Worm (Caenorhabditis elegans): ENCODE data around the gene cal-1.

ce11 chrV:12491070-12491643 is 25.9 kb downstream of the cal-1 start:
- no peak for TF ChIP-seq ztf-11 (tag; optimal IDR thresholded peaks at IDR 0.05)
- TF ChIP-seq jun-1 (tag; optimal IDR thresholded peaks at IDR 0.05), result no peak
- TF ChIP-seq nhr-11 (tag; optimal IDR thresholded peaks at IDR 0.05), result no peak
- 0 out of 2 replicates have a peak, but pooled peaks have one; percentile 3 for TF ChIP-seq ZK337.2 (GFP tag; IDR thresholded peaks at IDR 0.05)
- TF ChIP-seq F37D6.2 (tag; optimal IDR thresholded peaks at IDR 0.05), result no peak
- no peak for TF ChIP-seq unc-62 (GFP tag; optimal IDR thresholded peaks at IDR 0.05 in 1 of 2)
- no peak for TF ChIP-seq unc-62 (tag; optimal IDR thresholded peaks at IDR 0.05)
- TF ChIP-seq spr-1 (tag; optimal IDR thresholded peaks at IDR 0.05), result peak; percentile 79
- no peak for TF ChIP-seq fkh-10 (GFP tag; optimal IDR thresholded peaks at IDR 0.05)
- no peak for TF ChIP-seq Y105C5A.15 (GFP tag; IDR thresholded peaks at IDR 0.05)
- no peak for TF ChIP-seq skn-1 (tag; optimal IDR thresholded peaks at IDR 0.05)
- TF ChIP-seq mep-1 (tag; optimal IDR thresholded peaks at IDR 0.05), result peak; percentile 84

Measured in whole organism, L4 larva.